Fruit fly (Drosophila melanogaster): Measurements from ENCODE around the gene Gba1b.

Gba1b gene

DNA sequence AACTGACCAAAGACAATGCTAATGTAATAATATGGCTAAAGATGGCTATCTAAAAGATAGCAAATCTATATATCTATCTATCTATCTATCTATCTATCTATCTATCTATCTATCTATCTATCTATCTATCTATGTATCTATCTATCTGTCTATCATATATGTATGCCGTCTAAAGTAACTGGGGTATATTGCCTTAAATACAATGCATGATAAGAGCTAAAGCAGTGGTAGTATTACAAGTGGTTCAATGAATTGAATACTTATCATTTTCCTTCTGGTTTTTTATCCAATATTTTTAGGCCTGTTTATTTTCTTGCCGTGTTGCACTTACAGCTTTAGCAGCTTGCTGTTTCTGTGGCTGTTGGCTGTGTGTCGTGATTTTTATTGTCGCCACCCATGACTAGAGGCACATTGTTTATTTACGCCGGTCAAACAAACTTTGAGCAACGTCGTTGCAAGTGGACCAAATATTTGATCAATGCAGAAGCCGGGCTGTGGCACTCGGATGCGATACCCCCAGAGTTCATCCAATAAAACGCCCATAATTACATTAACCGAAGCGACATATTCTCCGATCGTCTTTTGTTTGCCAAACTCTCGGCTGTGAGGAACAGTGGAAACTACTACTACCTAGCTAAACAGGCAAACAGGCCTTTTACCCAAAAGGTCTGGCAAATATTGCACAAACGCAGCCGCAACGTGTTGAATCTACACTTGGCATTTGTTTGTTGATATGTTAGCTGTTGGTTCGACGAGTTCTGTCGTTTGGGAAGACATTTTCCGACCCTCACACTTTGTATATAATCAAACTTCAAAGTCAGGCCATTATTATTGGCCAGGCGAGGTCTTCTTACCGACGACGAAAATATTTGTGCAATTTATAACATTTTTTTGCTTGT is 33.3 kb downstream of the Gba1b start (continued):
- TF ChIP-seq CG10267 (tag; optimal IDR thresholded peaks at IDR 0.05): no peak
- no peak for TF ChIP-seq CG10147 (GFP tag; optimal IDR thresholded peaks at IDR 0.05)
- TF ChIP-seq CG12104 (GFP tag; optimal IDR thresholded peaks at IDR 0.05): no peak

- no peak for TF ChIP-seq Opbp (GFP tag; IDR thresholded peaks at IDR 0.05; ENCODE audit: partially characterized antibody)
- peak; percentile 91 for TF ChIP-seq Blimp-1 (GFP tag; optimal IDR thresholded peaks at IDR 0.05)
- TF ChIP-seq CG12769 (tag; optimal IDR thresholded peaks at IDR 0.05): peak; percentile 13
- peak; percentile 50; the same call in 1 of the 2 replicates for TF ChIP-seq vvl (GFP tag; IDR thresholded peaks at IDR 0.05)
- TF ChIP-seq oc (tag; optimal IDR thresholded peaks at IDR 0.05): peak; percentile 4
- no peak for TF ChIP-seq NFAT (GFP tag; IDR thresholded peaks at IDR 0.05)
- peak; percentile 12 for TF ChIP-seq run (tag; optimal IDR thresholded peaks at IDR 0.05)
- TF ChIP-seq grn (GFP tag; optimal IDR thresholded peaks at IDR 0.05): peak; percentile 33
- TF ChIP-seq twi (tag; optimal IDR thresholded peaks at IDR 0.05): no peak
- no peak for TF ChIP-seq salm (tag; optimal IDR thresholded peaks at IDR 0.05)
Measured at dm6 chr3R:23740968-23741367, 36.4 kb downstream of the Gba1b start.

dm6 chr3R:23747446-23747845 is 42.8 kb downstream of the Gba1b start:
- no peak for TF ChIP-seq tx (GFP tag; optimal IDR thresholded peaks at IDR 0.05)
- TF ChIP-seq CG1602 (GFP tag; optimal IDR thresholded peaks at IDR 0.05): no peak
- no peak for TF ChIP-seq CG17186 (GFP tag; optimal IDR thresholded peaks at IDR 0.05)
- TF ChIP-seq Drgx (GFP tag; IDR thresholded peaks at IDR 0.05): no peak
- no peak for TF ChIP-seq chif (GFP tag; optimal IDR thresholded peaks at IDR 0.05)
- no peak for TF ChIP-seq H15 (GFP tag; IDR thresholded peaks at IDR 0.05)
- no peak for TF ChIP-seq odd (GFP tag; optimal IDR thresholded peaks at IDR 0.05)
- no peak for TF ChIP-seq pan (optimal IDR thresholded peaks at IDR 0.05)
- no peak for TF ChIP-seq pan (GFP tag; optimal IDR thresholded peaks at IDR 0.05 in 1 of 2, IDR thresholded peaks at IDR 0.05 in 1 of 2)
- no peak for TF ChIP-seq CG1233 (GFP tag; optimal IDR thresholded peaks at IDR 0.05)
- no peak for TF ChIP-seq cg (GFP tag; optimal IDR thresholded peaks at IDR 0.05)
- TF ChIP-seq ham (GFP tag; IDR thresholded peaks at IDR 0.05): no peak
- TF ChIP-seq otp (GFP tag; IDR thresholded peaks at IDR 0.05): peak; percentile 31; the same call in 1 of the 3 replicates
- peak; percentile 57 for TF ChIP-seq cwo (GFP tag; optimal IDR thresholded peaks at IDR 0.05)
- TF ChIP-seq CG1529 (GFP tag; optimal IDR thresholded peaks at IDR 0.05): no peak
- TF ChIP-seq CG14965 (GFP tag; optimal IDR thresholded peaks at IDR 0.05; ENCODE audit: borderline replicate concordance): no peak
- no peak for TF ChIP-seq CG14710 (tag; optimal IDR thresholded peaks at IDR 0.05)
- no peak for TF ChIP-seq Dfd (GFP tag; optimal IDR thresholded peaks at IDR 0.05)
- TF ChIP-seq sim (GFP tag; IDR thresholded peaks at IDR 0.05): no peak

DNA sequence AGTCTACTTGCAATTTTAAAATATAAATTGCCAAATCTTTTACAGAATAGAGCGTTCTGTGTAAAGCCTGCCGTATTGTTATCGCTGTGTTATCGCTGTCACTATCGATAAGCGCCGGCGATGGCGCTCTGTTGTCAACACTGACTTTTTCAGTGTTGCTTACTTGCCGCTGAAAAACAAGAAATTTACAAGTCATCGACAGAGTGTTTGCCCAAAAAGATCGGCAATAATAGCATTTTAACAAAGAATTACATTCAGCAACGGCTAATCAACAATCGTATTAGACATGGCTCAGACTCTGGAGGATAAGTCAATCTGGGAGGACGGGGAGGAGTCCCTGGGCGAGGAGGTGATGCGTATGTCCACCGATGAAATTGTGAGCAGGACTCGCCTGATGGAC is 48.1 kb downstream of the Gba1b start, which contains the start of the genes RanBP3 and Rpt5:
Gene RanBP3, minus strand, starts transcription at position 107 of the 400 bp plus-strand sequence.
Gene Rpt5, plus strand, starts transcription at position 149 of the 400 bp plus-strand sequence.
- TF ChIP-seq CG8944 (GFP tag; optimal IDR thresholded peaks at IDR 0.05): peak; percentile 26
- peak; percentile 34 for TF ChIP-seq trem (tag; optimal IDR thresholded peaks at IDR 0.05)
- peak; percentile 9 for TF ChIP-seq nerfin-1 (tag; optimal IDR thresholded peaks at IDR 0.05)
- peak; percentile 70 for TF ChIP-seq CG13624 (GFP tag; optimal IDR thresholded peaks at IDR 0.05)
- peak; percentile 27 for TF ChIP-seq Max (GFP tag; optimal IDR thresholded peaks at IDR 0.05)
- TF ChIP-seq HLH4C (GFP tag; IDR thresholded peaks at IDR 0.05; ENCODE audit: partially characterized antibody): peak; percentile 81
- TF ChIP-seq usp (GFP tag; optimal IDR thresholded peaks at IDR 0.05): no peak
- TF ChIP-seq slbo (GFP tag; IDR thresholded peaks at IDR 0.05): peak; percentile 83
- 0 out of 2 replicates have a peak, but pooled peaks have one; percentile 30 for TF ChIP-seq CG14014 (GFP tag; IDR thresholded peaks at IDR 0.05)
- TF ChIP-seq pb (GFP tag; optimal IDR thresholded peaks at IDR 0.05): peak; percentile 36
- peak; percentile 24 for TF ChIP-seq CG18619 (GFP tag; optimal IDR thresholded peaks at IDR 0.05)
- TF ChIP-seq emc (GFP tag; optimal IDR thresholded peaks at IDR 0.05): no peak
- TF ChIP-seq CG17829 (tag; optimal IDR thresholded peaks at IDR 0.05): peak; percentile 50
- TF ChIP-seq CG7556 (GFP tag; optimal IDR thresholded peaks at IDR 0.05): peak; percentile 17
- TF ChIP-seq corto (GFP tag; optimal IDR thresholded peaks at IDR 0.05): peak; percentile 32
